Fruit fly (Drosophila melanogaster): Measurements from ENCODE around the gene kirre.

DNA sequence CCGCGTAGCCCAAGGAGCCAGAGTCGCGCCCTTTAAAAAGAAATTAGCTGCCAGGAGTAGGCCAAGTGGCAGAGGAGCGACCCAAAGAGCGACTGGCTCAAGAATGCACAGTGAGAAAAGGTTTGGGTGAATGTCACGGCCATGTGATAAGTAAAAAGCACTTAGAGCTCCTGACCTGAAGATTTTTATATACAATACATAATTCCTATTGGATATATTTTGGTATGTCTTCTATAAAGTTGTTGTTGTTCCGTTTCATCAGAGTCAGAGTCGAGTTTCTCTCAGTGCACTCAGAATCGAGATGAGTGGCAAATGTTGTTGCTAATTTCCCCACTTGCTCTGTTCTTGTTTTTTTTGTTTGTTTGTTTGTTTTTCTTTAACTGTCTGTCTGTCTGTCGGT lies 21.0 kb downstream of the kirre start:
- TF ChIP-seq CTCF (optimal IDR thresholded peaks at IDR 0.05), result no peak
- no peak for TF ChIP-seq CG8478 (optimal IDR thresholded peaks at IDR 0.05)
